Fruit fly (Drosophila melanogaster) whole organism, embryonic: ENCODE measurements around the gene E2f1.

Source experiments
- CG10543 ChIP-seq: fragments of 200-800 bp; sonication (Bioruptor generic); optimal IDR thresholded peaks from 3 replicates; lab custom pipeline; 2017; ENCODE audit warnings: missing biosample characterization, mild to moderate bottlenecking, missing genetic modification characterization, moderate library complexity
- CG12236 ChIP-seq: fragments of 200-800 bp; sonication (Bioruptor generic); optimal IDR thresholded peaks from 2 replicates; lab custom pipeline; 2016; ENCODE audit warnings: missing biosample characterization, missing genetic modification characterization
- CG1792 ChIP-seq: fragments of 200-800 bp; sonication (Bioruptor generic); optimal IDR thresholded peaks from 2 replicates; lab custom pipeline; 2016; ENCODE audit warnings: missing biosample characterization, missing genetic modification characterization
- CG34376 ChIP-seq: fragments of 200-800 bp; sonication (Bioruptor generic); optimal IDR thresholded peaks from 2 replicates; lab custom pipeline; 2018; ENCODE audit warnings: missing biosample characterization, mild to moderate bottlenecking, missing genetic modification characterization
- CG4404 ChIP-seq: fragments of 200-800 bp; sonication (Bioruptor generic); IDR thresholded peaks from 2 replicates; pipeline ENCODE4 v1.3.6; 2022; ENCODE audit warnings: missing biosample characterization, missing genetic modification characterization
- CG5245 ChIP-seq: fragments of 200-800 bp; sonication (Bioruptor generic); optimal IDR thresholded peaks from 3 replicates; lab custom pipeline; 2016; ENCODE audit warnings: missing biosample characterization, missing genetic modification characterization
- CG6689 ChIP-seq: fragments of 200-800 bp; sonication (Bioruptor generic); IDR thresholded peaks from 2 replicates; pipeline ENCODE4 v1.3.6; 2022; ENCODE audit warnings: missing biosample characterization, missing genetic modification characterization
- CG7786 ChIP-seq: fragments of 200-800 bp; sonication (Bioruptor generic); optimal IDR thresholded peaks from 2 replicates; lab custom pipeline; 2016; ENCODE audit warnings: missing biosample characterization, missing genetic modification characterization
- CG8281 ChIP-seq: fragments of 200-800 bp; sonication (Bioruptor generic); optimal IDR thresholded peaks from 2 replicates; lab custom pipeline; 2018; ENCODE audit warnings: missing biosample characterization, mild to moderate bottlenecking, missing genetic modification characterization, moderate library complexity
- Camta ChIP-seq: fragments of 200-800 bp; sonication (Bioruptor generic); optimal IDR thresholded peaks from 2 replicates; lab custom pipeline; 2016; ENCODE audit warnings: missing biosample characterization, missing genetic modification characterization
- Eip74EF ChIP-seq, 2 experiments: fragments of 200-800 bp in 1 of 2; fragments of >200 bp in 1 of 2; sonication (Bioruptor generic) in 1 of 2; optimal IDR thresholded peaks; 2 replicates each; lab custom pipeline; 2017 to 2019; ENCODE audit warnings: missing biosample characterization in 2 of 2, missing genetic modification characterization in 2 of 2, mild to moderate bottlenecking in 1 of 2, moderate library complexity in 1 of 2
- Ets97D ChIP-seq: fragments of 200-800 bp; sonication (Bioruptor generic); optimal IDR thresholded peaks from 3 replicates; lab custom pipeline; 2016; ENCODE audit warnings: missing biosample characterization, missing genetic modification characterization
- Hand ChIP-seq: fragments of 200-800 bp; sonication (Bioruptor generic); optimal IDR thresholded peaks from 2 replicates; lab custom pipeline; 2017; ENCODE audit warnings: mild to moderate bottlenecking, missing biosample characterization, missing genetic modification reagents, missing genetic modification characterization
- HmgD ChIP-seq: fragments of 200-800 bp; sonication (Bioruptor generic); optimal IDR thresholded peaks from 3 replicates; lab custom pipeline; 2016; ENCODE audit warnings: missing biosample characterization, missing genetic modification characterization
- Mad ChIP-seq: fragments of 200-800 bp; sonication (Bioruptor generic); optimal IDR thresholded peaks from 2 replicates; lab custom pipeline; 2016; ENCODE audit warnings: missing biosample characterization, missing genetic modification characterization
- Pdp1 ChIP-seq, 2 experiments: fragments of 200-800 bp; sonication (Bioruptor generic); optimal IDR thresholded peaks; 3 replicates each; lab custom pipeline; 2016; ENCODE audit warnings: missing biosample characterization in 2 of 2, missing genetic modification characterization in 2 of 2, mild to moderate bottlenecking in 1 of 2, moderate library complexity in 1 of 2
- Rfx ChIP-seq: fragments of 200-800 bp; sonication (Bioruptor generic); IDR thresholded peaks from 2 replicates; pipeline ENCODE4 v1.3.6; 2022; ENCODE audit warnings: missing biosample characterization, missing genetic modification characterization
- Scr ChIP-seq: fragments of 200-800 bp; sonication (Bioruptor generic); IDR thresholded peaks from 2 replicates; pipeline ENCODE4 v1.3.6; 2022; ENCODE audit warnings: missing biosample characterization, missing genetic modification characterization; ENCODE audit not compliant: partially characterized antibody
- abd-A ChIP-seq: fragments of 200-800 bp; sonication (Bioruptor generic); optimal IDR thresholded peaks from 3 replicates; lab custom pipeline; 2019; ENCODE audit warnings: missing biosample characterization, mild to moderate bottlenecking, missing genetic modification characterization, moderate library complexity
- br ChIP-seq: fragments of >200 bp; optimal IDR thresholded peaks from 2 replicates; lab custom pipeline; 2017
- cg ChIP-seq: fragments of 200-800 bp; sonication (Bioruptor generic); optimal IDR thresholded peaks from 3 replicates; lab custom pipeline; 2019; ENCODE audit warnings: missing biosample characterization, mild to moderate bottlenecking, missing genetic modification characterization, moderate library complexity
- crc ChIP-seq: fragments of 200-800 bp; sonication (Bioruptor generic); optimal IDR thresholded peaks from 2 replicates; lab custom pipeline; 2016; ENCODE audit warnings: missing biosample characterization, missing genetic modification characterization
- croc ChIP-seq: fragments of 200-800 bp; sonication (Bioruptor generic); conservative IDR thresholded peaks from 3 replicates; pipeline ENCODE4 v1.3.6; 2022; ENCODE audit warnings: missing biosample characterization, missing genetic modification characterization
- cwo ChIP-seq: fragments of 200-800 bp; sonication (Bioruptor generic); optimal IDR thresholded peaks from 3 replicates; lab custom pipeline; 2017; ENCODE audit warnings: missing biosample characterization, missing genetic modification characterization, mild to moderate bottlenecking, moderate library complexity, missing genetic modification reagents
- dimm ChIP-seq: fragments of 200-800 bp; sonication (Bioruptor generic); IDR thresholded peaks from 2 replicates; pipeline ENCODE4 v1.3.6; 2022; ENCODE audit warnings: missing biosample characterization, missing genetic modification characterization
- dysf ChIP-seq: fragments of 200-800 bp; sonication (Bioruptor generic); IDR thresholded peaks from 3 replicates; pipeline ENCODE4 v1.3.6; 2022; ENCODE audit warnings: missing biosample characterization, missing genetic modification characterization
- en ChIP-seq: fragments of 200-800 bp; sonication (Bioruptor generic); optimal IDR thresholded peaks from 2 replicates; lab custom pipeline; 2016; ENCODE audit warnings: missing biosample characterization, missing genetic modification characterization
- esg ChIP-seq: fragments of 200-800 bp; sonication (Bioruptor generic); conservative IDR thresholded peaks from 2 replicates; pipeline ENCODE4 v1.3.6; 2022; ENCODE audit warnings: missing biosample characterization, missing genetic modification characterization
- grn ChIP-seq: fragments of 200-800 bp; sonication (Bioruptor generic); optimal IDR thresholded peaks from 3 replicates; lab custom pipeline; 2017; ENCODE audit warnings: missing biosample characterization, missing genetic modification characterization
- gt ChIP-seq: fragments of 200-800 bp; sonication (Bioruptor generic); IDR thresholded peaks from 2 replicates; pipeline ENCODE4 v1.3.6; 2022; ENCODE audit warnings: missing biosample characterization, missing genetic modification characterization
- maf-S ChIP-seq: fragments of 200-800 bp; sonication (Bioruptor generic); optimal IDR thresholded peaks from 2 replicates; lab custom pipeline; 2016; ENCODE audit warnings: missing biosample characterization, missing genetic modification characterization
- mld ChIP-seq: fragments of 200-800 bp; sonication (Bioruptor generic); IDR thresholded peaks from 3 replicates; pipeline ENCODE4 v1.3.6; 2022; ENCODE audit warnings: missing biosample characterization, missing genetic modification characterization; ENCODE audit not compliant: partially characterized antibody
- pho ChIP-seq: fragments of 200-800 bp; sonication (Bioruptor generic); optimal IDR thresholded peaks from 2 replicates; lab custom pipeline; 2016; ENCODE audit warnings: missing biosample characterization, missing genetic modification characterization
- run ChIP-seq: fragments of 200-800 bp; sonication (Bioruptor generic); optimal IDR thresholded peaks from 3 replicates; lab custom pipeline; 2018; ENCODE audit warnings: missing biosample characterization, mild to moderate bottlenecking, missing genetic modification characterization
- sens ChIP-seq: fragments of 200-800 bp; sonication (Bioruptor generic); peaks from one replicate; lab custom pipeline; 2016; ENCODE audit warnings: missing biosample characterization, missing genetic modification characterization
- sisA ChIP-seq: fragments of 200-800 bp; sonication (Bioruptor generic); IDR thresholded peaks from 2 replicates; pipeline ENCODE4 v1.3.6; 2022; ENCODE audit warnings: missing biosample characterization, missing genetic modification characterization
- sr ChIP-seq: fragments of 200-800 bp; sonication (Bioruptor generic); IDR thresholded peaks from 3 replicates; pipeline ENCODE4 v1.3.6; 2022; ENCODE audit warnings: missing biosample characterization, missing genetic modification characterization
- tgo ChIP-seq: fragments of 200-800 bp; sonication (Bioruptor generic); IDR thresholded peaks from 3 replicates; pipeline ENCODE4 v1.3.6; 2022; ENCODE audit warnings: missing biosample characterization, missing genetic modification characterization
- trh ChIP-seq: fragments of 200-800 bp; sonication (Bioruptor generic); optimal IDR thresholded peaks from 2 replicates; lab custom pipeline; 2016; ENCODE audit warnings: missing biosample characterization, missing genetic modification characterization
- twi ChIP-seq: fragments of 200-800 bp; optimal IDR thresholded peaks from 2 replicates; lab custom pipeline; 2019; ENCODE audit warnings: missing biosample characterization, mild to moderate bottlenecking, missing genetic modification characterization, moderate library complexity
- unpg ChIP-seq: fragments of 200-800 bp; sonication (Bioruptor generic); optimal IDR thresholded peaks from 3 replicates; lab custom pipeline; 2018; ENCODE audit warnings: missing biosample characterization, mild to moderate bottlenecking, missing genetic modification characterization, moderate library complexity

Gene E2f1

DNA sequence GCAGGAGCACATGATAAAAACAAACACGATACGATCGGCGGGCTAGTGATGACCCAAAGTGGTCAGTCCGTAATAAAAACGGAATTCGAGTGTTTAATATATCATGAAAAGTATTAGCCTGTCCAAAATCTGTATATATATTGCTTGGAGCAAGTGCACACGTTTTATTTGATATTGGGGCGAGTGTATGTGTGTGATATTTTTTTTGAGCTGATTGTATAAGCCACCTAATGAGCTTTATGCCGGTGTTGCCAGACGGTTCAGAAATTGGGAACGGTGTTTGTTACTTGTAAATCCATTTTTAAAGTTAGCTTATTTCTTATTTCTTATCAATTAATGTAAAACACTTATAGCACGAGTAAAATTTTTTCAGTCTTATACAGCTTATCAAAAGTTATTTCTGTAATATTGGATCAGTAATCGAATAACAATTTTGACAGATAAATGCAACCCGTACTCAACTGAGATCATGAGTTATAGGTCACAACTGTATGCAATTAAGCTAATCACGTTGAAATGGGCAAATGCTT lies 3.1 kb downstream of the E2f1 start (continued):
- TF ChIP-seq CG4404 (GFP tag; lab: Robert Waterston, UW) (no peak), Pdp1 (GFP tag; optimal IDR thresholded peaks at IDR 0.05; lab: Kevin White, UChicago) (peak in 1 of 2 experiments; percentile 93), crc (GFP tag; lab: Kevin White, UChicago) (no peak), dimm (no peak), sisA (no peak), trh (GFP tag; lab: Kevin White, UChicago) (no peak), tgo (GFP tag; lab: Robert Waterston, UW) (no peak), croc (GFP tag; lab: Robert Waterston, UW) (no peak), Mad (no peak), maf-S (no peak), CG1792 (GFP tag; lab: Kevin White, UChicago) (no peak), CG8281 (no peak), gt (GFP tag; lab: Robert Waterston, UW) (no peak), en (GFP tag; lab: Kevin White, UChicago) (no peak), CG12236 (GFP tag; lab: Kevin White, UChicago) (no peak), Hand (no peak), mld (no peak), unpg (GFP tag; lab: Kevin White, UChicago) (no peak), HmgD (no peak), grn (GFP tag; lab: Kevin White, UChicago) (peak; percentile 71), Eip74EF (GFP tag; optimal IDR thresholded peaks at IDR 0.05; lab: Kevin White, UChicago) (no peak), Ets97D (no peak), sens (GFP tag; lab: Kevin White, UChicago) (peak; percentile 86), CG7786 (GFP tag; lab: Kevin White, UChicago) (no peak), CG10543 (no peak), Camta (GFP tag; lab: Kevin White, UChicago) (no peak), CG5245 (GFP tag; lab: Kevin White, UChicago) (no peak), esg (no peak), br (no peak), run (tag; lab: Kevin White, UChicago) (no peak), CG34376 (no peak), dysf (no peak), Scr (GFP tag; lab: Robert Waterston, UW) (no peak), twi (tag; lab: Kevin White, UChicago) (no peak), abd-A (tag; lab: Kevin White, UChicago) (no peak), cg (GFP tag; lab: Kevin White, UChicago) (peak; percentile 45), cwo (GFP tag; lab: Kevin White, UChicago) (no peak), sr (GFP tag; lab: Robert Waterston, UW) (no peak), CG6689 (GFP tag; lab: Robert Waterston, UW) (no peak), pho (GFP tag; lab: Kevin White, UChicago) (no peak), Rfx (no peak)
- TF ChIP-seq, all 482 proteins: peak for 9
